Fruit fly (Drosophila melanogaster) S2 (cell line): ENCODE data around the gene CG32533.

Source experiments
- CG8478 ChIP-seq: fragments of >200 bp; optimal IDR thresholded peaks from 2 replicates; lab custom pipeline; 2018
- CTCF ChIP-seq, 2 experiments: fragments of >200 bp; optimal IDR thresholded peaks; 2 replicates each; lab custom pipeline; 2018

The CG32533 gene

DNA sequence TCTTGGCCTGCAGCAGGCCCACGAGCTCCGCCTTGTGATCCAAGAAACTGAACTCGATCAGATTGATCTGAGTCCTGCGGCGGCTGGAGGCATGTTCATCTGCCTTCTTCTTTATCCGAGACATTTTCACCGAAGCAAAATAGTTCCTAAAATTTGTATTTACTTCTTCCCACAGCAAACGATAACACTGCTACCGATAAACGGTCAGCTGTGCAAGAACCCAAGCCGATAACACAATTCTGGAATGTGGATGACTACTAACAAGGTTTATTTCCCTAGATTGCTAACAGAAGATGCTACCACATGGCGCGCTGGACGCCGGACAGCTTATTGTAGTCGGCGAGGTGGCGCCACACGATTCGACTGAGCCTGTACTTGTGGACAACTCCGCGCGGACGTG, at the start of gene CG32533:
CG32533 (minus strand) TSS at position 278 of the 400 bp plus-strand sequence.
- TF ChIP-seq CG8478 (lab: Kevin White, UChicago) (no peak), CTCF (optimal IDR thresholded peaks at IDR 0.05; lab: Kevin White, UChicago) (no peak)

DNA sequence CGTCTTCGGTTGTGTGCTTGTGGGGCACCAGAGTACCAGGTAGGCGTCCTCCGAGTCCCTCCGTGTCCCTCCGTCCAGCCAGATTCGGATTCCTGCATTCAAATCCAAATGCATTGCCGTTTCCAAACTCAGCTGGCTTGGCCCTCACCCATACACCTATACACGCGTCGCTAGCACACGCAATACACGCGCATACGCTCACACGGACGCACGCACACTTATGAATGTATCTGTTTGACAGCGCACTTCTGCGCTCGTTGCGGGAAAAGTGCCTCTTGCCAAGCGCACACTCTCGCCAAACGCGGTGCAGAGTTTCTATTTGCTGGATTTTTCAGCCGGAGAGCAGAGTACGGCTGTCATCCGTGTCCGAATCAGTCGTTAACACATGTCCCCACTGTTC, 43.4 kb upstream of the CG32533 start:
- TF ChIP-seq CTCF (optimal IDR thresholded peaks at IDR 0.05; lab: Kevin White, UChicago) (no peak), CG8478 (lab: Kevin White, UChicago) (no peak)

DNA sequence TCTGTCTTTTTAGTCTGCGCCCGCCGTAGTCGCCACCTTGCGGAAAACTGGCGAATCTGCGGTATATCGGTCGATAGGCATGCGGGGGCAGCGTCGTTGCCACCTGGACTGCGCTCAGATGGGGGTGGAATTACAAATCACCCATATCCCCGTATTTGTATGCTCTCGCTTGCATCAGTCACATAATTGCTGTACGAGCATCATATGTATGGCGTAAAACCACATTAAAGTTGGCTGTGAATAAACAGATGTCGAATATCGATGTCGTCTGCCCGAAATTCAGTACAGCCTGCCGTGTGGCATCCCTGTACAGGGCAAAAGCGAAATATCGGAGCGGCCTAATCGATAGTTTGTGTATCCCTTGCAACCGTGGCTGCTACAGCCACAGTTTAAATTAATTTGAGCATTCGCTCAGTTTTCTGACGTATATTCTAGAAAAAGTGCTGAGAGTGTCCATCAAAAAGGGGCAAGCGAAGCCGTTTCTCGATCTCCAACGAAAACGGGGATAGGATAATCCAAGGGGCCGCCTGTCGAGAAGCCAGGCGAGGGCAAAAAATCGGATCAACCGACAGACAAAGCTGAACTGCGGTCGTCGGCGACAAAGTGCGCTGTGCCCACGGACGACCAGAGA, 42.7 kb upstream of the CG32533 start, which contains the start of the genes Idh3a and CoRest:
Idh3a (minus strand) TSS at position 58 of the 631 bp plus-strand sequence.
CoRest (plus strand) TSS at position 177 of the 631 bp plus-strand sequence.
- TF ChIP-seq CTCF (optimal IDR thresholded peaks at IDR 0.05; lab: Kevin White, UChicago) (peak; percentile 83 to 92), CG8478 (lab: Kevin White, UChicago) (no peak)

DNA sequence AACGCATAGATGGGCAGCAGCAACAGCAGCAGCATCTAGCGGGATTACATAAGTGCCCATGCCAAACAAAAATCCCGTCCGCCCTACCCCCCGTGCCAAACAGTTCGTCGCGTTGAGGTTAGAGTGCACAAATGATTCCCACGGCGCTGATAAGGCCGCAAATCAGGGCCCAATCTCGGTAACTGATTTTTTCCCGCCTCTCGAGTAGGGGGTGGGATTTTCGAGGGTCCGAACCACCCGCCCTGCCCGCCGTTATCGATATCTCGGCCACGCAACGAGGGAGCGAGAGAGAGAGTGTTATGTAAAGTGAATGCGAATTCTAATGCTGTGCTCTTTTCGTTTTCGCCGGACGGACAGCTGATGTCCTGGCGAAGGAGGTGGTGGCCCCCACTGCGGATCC, 41.7 kb upstream of the CG32533 start:
- no peak for TF ChIP-seq CTCF (optimal IDR thresholded peaks at IDR 0.05; lab: Kevin White, UChicago)

DNA sequence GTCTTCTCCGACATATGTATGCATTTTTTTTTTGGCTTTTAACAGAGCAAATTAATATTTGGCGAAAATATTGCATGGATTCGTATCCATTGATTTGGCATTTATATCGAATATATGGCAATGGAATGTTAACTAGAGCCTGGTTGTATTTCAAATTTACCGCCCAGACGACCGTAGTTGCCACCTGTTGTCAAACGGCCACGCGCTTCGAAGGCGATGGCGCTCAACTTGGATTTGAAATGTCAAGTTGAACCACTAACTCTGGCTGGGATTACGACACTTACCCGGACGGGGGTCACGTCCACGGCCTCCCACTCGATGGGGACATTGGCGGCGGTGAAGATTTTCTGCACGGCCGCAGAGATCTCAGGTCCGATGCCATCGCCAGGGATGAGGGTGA, 41.2 kb upstream of the CG32533 start:
- TF ChIP-seq CTCF (optimal IDR thresholded peaks at IDR 0.05; lab: Kevin White, UChicago) (peak in 1 of 2 experiments; percentile 11), CG8478 (lab: Kevin White, UChicago) (no peak)

DNA sequence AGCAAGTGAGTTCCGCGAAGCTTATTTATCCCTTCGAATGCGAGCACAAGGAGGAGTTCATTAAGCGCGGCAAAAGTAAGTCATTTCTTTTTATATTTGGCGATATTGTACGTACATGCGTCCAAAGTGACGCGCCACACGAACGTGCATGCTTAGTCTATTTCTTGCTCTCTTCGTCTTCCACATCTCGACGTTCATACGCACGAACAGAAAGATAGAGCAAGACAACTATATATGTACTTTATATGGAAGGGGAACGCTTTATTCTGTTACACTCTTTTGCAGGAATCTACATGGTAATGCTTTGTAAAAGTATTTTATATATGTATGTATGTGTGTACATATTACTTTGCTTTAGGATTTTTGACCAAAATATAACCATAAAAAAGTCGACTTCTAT, 31.0 kb upstream of the CG32533 start:
- TF ChIP-seq CG8478 (lab: Kevin White, UChicago) = no peak
- TF ChIP-seq CTCF (optimal IDR thresholded peaks at IDR 0.05; lab: Kevin White, UChicago) = no peak

DNA sequence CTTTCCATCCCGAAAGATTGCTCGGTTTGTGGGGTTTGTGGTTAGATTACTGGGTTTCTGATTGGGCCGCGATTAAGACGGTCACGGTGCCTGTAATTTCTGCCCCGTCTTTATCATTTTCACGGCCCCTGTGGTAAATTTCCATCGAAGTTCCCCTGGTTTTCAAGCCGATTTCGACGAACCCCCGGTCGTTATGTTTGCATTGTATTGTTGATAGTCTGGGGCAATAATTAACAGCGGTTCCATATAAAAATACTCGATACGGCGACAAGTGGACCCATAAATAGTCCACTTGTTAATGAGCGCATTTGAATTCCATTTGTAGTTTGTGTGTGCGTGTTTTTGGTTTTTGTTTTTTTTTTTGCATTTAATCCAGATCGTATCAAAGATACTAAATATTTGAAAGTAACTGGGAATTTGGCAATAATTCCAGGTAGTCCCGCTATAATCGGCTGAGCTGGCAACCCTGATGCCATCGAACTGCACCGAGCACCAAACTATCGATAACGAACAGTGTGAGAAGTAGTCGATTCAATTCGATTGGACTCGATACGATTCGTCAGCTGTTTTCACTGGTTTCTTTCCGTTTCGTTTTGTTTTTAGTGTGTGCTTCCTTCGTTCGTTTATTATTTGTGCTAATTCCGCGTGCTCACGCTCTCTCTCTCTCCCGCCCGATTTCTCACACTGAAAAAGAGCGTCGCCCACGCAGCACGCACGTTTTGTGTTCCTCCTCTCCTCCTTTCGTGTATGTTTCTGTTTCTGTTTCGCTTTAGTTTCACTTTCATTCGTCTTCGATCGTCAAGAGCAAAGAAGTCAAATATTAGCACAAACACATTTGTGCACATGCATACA, 26.3 kb upstream of the CG32533 start:
- TF ChIP-seq CTCF (optimal IDR thresholded peaks at IDR 0.05; lab: Kevin White, UChicago) (peak; percentile 36 to 46), CG8478 (lab: Kevin White, UChicago) (no peak)

DNA sequence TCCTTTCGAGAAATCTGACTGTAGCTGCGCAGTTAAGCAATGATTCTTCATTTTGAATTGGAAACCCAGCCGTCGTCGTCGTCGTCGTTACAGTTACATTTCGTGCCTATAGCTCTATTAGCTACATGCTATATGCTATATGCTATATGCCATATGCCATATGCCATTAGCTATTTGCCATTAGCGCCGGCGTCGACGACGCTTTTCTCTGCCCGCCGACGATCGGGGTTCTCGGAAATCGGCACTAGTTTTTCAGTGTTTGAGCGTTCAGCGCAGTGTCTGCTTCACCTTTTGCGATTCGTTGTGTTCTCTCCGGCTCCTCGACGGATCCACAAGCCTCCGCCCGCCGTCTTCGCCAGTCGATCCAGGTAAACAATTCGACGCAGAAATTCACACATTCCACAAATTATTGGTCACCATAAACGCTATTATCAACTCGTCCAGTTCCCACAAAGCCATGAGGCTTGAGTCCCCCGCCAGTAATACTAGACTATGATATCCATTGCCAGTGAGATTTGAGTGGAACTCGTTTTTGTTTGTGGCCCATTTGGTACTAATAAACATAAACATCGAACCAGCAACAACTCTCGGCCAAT, 25.1 kb upstream of the CG32533 start:
- TF ChIP-seq CTCF (optimal IDR thresholded peaks at IDR 0.05; lab: Kevin White, UChicago) (no peak), CG8478 (lab: Kevin White, UChicago) (no peak)

DNA sequence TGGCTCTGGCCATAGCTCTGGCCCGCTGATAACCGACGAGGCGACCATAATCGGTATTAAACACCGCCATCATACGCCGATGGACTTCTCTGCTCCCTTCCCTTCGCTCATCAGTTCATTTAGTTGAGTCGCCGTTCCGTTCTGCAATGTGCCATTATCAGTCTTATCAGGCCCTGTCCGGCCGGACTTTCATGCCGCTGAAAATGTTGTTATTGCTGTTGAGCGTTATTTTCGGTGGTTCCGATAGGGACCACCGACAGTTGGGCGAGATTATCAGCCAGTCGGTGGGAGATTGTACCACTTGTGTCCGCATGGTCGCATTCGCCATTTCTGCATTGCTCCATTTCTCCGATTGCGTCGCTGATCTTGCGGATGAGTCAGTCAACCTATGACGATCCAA, 22.1 kb upstream of the CG32533 start:
- TF ChIP-seq CTCF (optimal IDR thresholded peaks at IDR 0.05; lab: Kevin White, UChicago) (no peak), CG8478 (lab: Kevin White, UChicago) (no peak)

DNA sequence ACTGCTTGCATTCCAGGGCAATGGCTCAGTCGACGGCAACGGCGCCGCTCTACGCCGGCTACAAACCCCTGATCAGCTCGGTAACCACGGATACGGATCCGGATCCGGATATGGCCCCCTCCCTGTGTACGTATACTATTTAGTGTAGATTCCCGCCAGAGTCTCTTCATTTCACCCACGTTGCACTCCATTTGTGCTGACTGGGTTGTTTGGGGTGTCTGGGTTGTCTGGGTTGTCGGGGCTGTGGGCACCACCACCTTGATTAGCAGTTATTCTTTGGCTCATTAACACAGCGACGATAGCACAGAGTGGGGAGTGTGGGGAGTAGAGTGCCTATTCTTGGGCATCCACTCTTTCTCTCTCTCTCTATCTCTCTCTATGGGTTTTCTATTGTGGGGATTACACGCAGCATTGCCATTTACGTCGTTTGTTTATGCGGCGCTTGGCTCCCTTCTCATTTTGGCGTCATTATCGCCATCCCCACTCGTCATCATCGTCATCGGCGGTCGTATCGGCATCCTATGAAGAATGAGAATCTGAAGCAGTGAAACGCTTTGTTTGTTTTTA, 19.6 kb upstream of the CG32533 start:
- TF ChIP-seq CG8478 (lab: Kevin White, UChicago) (no peak), CTCF (optimal IDR thresholded peaks at IDR 0.05; lab: Kevin White, UChicago) (no peak)

DNA sequence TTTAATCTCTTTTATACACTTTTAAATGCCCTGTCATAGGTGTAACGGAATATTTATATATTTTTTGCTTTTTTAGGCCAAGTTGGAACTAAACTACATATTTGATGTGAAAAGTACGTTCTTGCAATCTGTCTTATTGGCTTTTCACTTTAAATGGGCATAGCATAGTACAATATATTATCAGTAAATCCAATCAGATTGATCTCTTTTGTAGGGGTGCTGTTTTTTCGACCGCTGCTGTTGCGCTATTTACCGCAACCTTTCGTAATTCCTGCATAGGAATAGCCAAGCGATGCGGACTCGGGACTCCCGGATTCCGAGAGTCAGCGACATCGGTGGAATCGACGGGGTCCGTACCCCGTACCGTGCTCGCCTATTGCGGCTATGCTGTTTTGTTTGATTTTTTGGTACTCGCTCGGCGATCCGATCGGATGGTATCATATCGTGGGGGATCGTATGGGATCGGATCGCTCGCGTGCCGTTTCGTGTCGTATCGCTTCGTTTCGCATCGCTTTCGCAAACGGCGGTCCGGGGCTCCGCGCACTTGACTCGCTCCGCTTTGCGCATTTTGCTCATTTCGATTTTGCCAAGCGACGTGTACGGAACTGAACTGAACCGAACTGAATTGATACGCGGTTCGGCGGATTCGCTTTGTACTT, 18.7 kb upstream of the CG32533 start:
- TF ChIP-seq CTCF (optimal IDR thresholded peaks at IDR 0.05; lab: Kevin White, UChicago) (no peak), CG8478 (lab: Kevin White, UChicago) (no peak)

DNA sequence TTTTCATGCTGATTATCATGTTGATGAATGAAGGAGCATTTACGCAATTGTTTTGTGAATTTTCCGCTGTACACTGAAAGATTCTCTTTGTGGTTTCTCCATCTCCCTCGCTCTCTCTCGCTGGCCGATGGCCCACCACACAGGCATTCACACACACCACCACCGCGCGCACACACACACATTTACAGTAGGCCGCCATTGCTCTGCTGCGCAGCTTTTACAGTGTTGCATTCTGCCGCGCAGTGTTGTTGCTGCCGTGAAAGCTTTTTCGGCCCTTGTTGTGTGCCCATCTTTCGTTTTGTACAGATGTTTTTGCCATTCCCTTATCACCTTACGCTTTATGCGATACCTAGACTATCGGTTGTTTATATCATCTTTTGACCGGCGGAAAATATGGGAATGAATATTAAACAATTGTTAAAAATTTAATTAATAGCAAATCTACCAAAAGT, 17.6 kb upstream of the CG32533 start:
- no peak for TF ChIP-seq CTCF (optimal IDR thresholded peaks at IDR 0.05; lab: Kevin White, UChicago)

DNA sequence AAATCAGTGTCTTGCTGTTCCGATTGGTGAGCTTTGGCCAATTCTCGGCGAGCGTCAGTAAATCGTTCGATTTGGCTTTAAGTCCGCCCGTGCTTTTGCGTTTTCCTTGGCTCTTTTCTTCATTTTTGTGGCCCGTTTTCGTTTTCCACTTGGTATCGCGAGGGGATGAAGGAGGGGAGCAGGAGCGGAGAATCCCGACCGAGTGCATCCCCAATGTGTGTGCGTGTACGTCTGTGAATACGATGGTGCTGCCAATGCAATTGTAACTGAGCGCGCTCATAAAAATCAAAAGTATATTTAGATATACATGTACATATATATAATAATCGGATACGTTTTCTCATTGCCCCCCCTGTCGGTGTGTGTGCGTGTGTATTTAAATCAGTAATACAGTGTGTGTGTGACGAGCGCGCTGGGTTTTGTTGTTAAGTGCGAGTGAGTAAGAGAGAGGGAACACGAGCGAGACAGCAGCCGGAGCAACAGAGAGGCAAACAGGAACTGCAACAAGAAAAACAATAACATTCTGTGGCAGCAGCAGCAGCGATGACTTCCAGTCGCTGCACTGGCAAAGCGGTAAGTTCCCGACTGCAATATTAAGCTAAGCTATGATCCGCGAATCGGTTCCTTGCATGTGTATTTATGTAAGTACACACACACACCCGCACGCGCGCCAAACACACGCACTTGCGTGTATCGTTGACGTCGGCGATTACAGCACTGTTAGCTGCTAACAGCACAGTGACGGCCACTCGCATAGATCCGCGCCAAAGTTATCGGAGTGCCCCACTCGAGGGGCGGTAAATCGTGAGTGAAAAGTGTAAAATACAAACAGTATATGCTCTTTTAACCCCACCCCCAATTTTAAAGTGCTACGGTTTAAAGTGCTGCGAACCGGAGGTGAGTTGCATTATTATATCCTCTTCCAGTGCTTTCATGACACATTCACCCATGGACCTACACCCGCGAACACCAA, 16.7 kb upstream of the CG32533 start:
- TF ChIP-seq CTCF (optimal IDR thresholded peaks at IDR 0.05; lab: Kevin White, UChicago) (no peak), CG8478 (lab: Kevin White, UChicago) (no peak)
